Worm (Caenorhabditis elegans) whole organism, L4 larva: ENCODE data around the gene F08G12.11.

Experiments
- F37D6.2 ChIP-seq: sonication (generic microtip); optimal IDR thresholded peaks from 2 replicates; lab custom pipeline; 2016; ENCODE audit warnings: mild to moderate bottlenecking, missing genetic modification characterization, missing compliant biosample characterization
- F49E8.2 ChIP-seq: sonication (generic microtip); optimal IDR thresholded peaks from 2 replicates; lab custom pipeline; 2016; ENCODE audit warnings: missing compliant biosample characterization, mild to moderate bottlenecking, missing genetic modification characterization, borderline replicate concordance
- T26A8.4 ChIP-seq: fragments of 200-800 bp; sonication (Bioruptor generic); IDR thresholded peaks from 2 replicates; pipeline ENCODE4 v1.3.6; 2022; ENCODE audit warnings: missing genetic modification characterization, missing compliant biosample characterization
- Y105C5A.15 ChIP-seq: fragments of 200-800 bp; sonication (Bioruptor generic); IDR thresholded peaks from 2 replicates; pipeline ENCODE4 v1.3.6; 2022; ENCODE audit warnings: missing genetic modification characterization, missing compliant biosample characterization
- aha-1 ChIP-seq: fragments of 150-350 bp; peaks from one replicate; lab custom pipeline; 2014; ENCODE audit warnings: missing biosample characterization, missing genetic modification characterization
- attf-4 ChIP-seq: sonication (generic microtip); optimal IDR thresholded peaks from 3 replicates; lab custom pipeline; 2017; ENCODE audit warnings: missing biosample characterization, missing genetic modification characterization
- ceh-20 ChIP-seq: fragments of 200-800 bp; sonication (Bioruptor generic); IDR thresholded peaks from 2 replicates; pipeline ENCODE4 v1.3.6; 2022; ENCODE audit warnings: missing genetic modification reagents, missing genetic modification characterization, missing compliant biosample characterization
- cey-2 ChIP-seq: sonication (generic microtip); optimal IDR thresholded peaks from 3 replicates; lab custom pipeline; 2017; ENCODE audit warnings: missing genetic modification characterization, mild to moderate bottlenecking, missing compliant biosample characterization, antibody characterized with exemption, borderline replicate concordance; ENCODE audit not compliant: insufficient read depth
- daf-12 ChIP-seq: fragments of 150-350 bp; optimal IDR thresholded peaks from 2 replicates; lab custom pipeline; 2014; ENCODE audit warnings: missing biosample characterization, missing genetic modification reagents, missing genetic modification characterization
- dmd-6 ChIP-seq: fragments of 200-800 bp; sonication (Bioruptor generic); IDR thresholded peaks from 2 replicates; pipeline ENCODE4 v1.3.6; 2022; ENCODE audit warnings: missing genetic modification reagents, missing genetic modification characterization, missing compliant biosample characterization
- dmd-8 ChIP-seq: fragments of 200-800 bp; sonication (Bioruptor generic); IDR thresholded peaks from 2 replicates; pipeline ENCODE4 v1.3.6; 2022; ENCODE audit warnings: missing genetic modification characterization, missing compliant biosample characterization
- duxl-1 ChIP-seq: sonication (generic microtip); optimal IDR thresholded peaks from 2 replicates; lab custom pipeline; 2016; ENCODE audit warnings: mild to moderate bottlenecking, missing genetic modification characterization, moderate library complexity, missing compliant biosample characterization; ENCODE audit not compliant: poor library complexity
- egl-43 ChIP-seq: fragments of 200-800 bp; sonication (Bioruptor generic); IDR thresholded peaks from 2 replicates; pipeline ENCODE4 v1.3.6; 2022; ENCODE audit warnings: missing genetic modification reagents, missing genetic modification characterization, missing compliant biosample characterization
- gei-8 ChIP-seq: fragments of 200-800 bp; sonication (Bioruptor generic); optimal IDR thresholded peaks from 2 replicates; lab custom pipeline; 2018; ENCODE audit warnings: mild to moderate bottlenecking, missing genetic modification characterization, missing compliant biosample characterization
- hif-1 ChIP-seq, 2 experiments: sonication (generic microtip); optimal IDR thresholded peaks; 2 replicates each; lab custom pipeline; 2016 to 2017; ENCODE audit warnings: missing compliant biosample characterization in 2 of 2, missing genetic modification characterization in 2 of 2, missing genetic modification reagents in 2 of 2, missing genotype in 2 of 2, mild to moderate bottlenecking in 1 of 2
- hlh-11 ChIP-seq: fragments of 200-800 bp; sonication (Bioruptor generic); optimal IDR thresholded peaks from 2 replicates; lab custom pipeline; 2018; ENCODE audit warnings: mild to moderate bottlenecking, missing genetic modification characterization, missing compliant biosample characterization
- hmg-1.1 ChIP-seq: fragments of 200-800 bp; sonication (Bioruptor generic); IDR thresholded peaks from 2 replicates; pipeline ENCODE4 v1.3.6; 2022; ENCODE audit warnings: missing genetic modification reagents, missing genetic modification characterization, missing compliant biosample characterization
- lin-13 ChIP-seq: fragments of 150-350 bp; optimal IDR thresholded peaks from 2 replicates; lab custom pipeline; 2014; ENCODE audit warnings: missing biosample characterization, missing genetic modification reagents, missing genetic modification characterization
- lin-15B ChIP-seq: fragments of 150-350 bp; sonication (generic microtip); optimal IDR thresholded peaks from 3 replicates; lab custom pipeline; 2014; ENCODE audit warnings: missing biosample characterization, missing genetic modification characterization
- lin-39 ChIP-seq: fragments of 150-350 bp; optimal IDR thresholded peaks from 2 replicates; lab custom pipeline; 2014; ENCODE audit warnings: missing biosample characterization, missing genetic modification reagents, missing genetic modification characterization
- lsy-2 ChIP-seq, 2 experiments: fragments of 150-350 bp in 1 of 2; sonication (generic microtip) in 1 of 2; optimal IDR thresholded peaks; 2 replicates each; lab custom pipeline; 2014 to 2017; ENCODE audit warnings: missing biosample characterization in 2 of 2, missing genetic modification characterization in 2 of 2
- madf-5 ChIP-seq, 2 experiments: fragments of 200-800 bp; sonication (Bioruptor generic); IDR thresholded peaks; 2 replicates each; pipeline ENCODE4 v1.3.6; 2022; ENCODE audit warnings: missing compliant biosample characterization in 2 of 2, missing genetic modification characterization in 2 of 2
- madf-9 ChIP-seq: fragments of 200-800 bp; sonication (Bioruptor generic); conservative IDR thresholded peaks from 2 replicates; pipeline ENCODE4 v1.3.6; 2022; ENCODE audit warnings: missing genetic modification reagents, missing genetic modification characterization, missing compliant biosample characterization
- mdl-1 ChIP-seq, 2 experiments: fragments of 150-350 bp in 1 of 2; sonication (generic microtip) in 1 of 2; optimal IDR thresholded peaks; 2 replicates each; lab custom pipeline; 2014 to 2017; ENCODE audit warnings: missing biosample characterization in 2 of 2, missing genetic modification characterization in 2 of 2
- mdt-29 ChIP-seq: fragments of 200-800 bp; sonication (Bioruptor generic); IDR thresholded peaks from 2 replicates; pipeline ENCODE4 v1.3.6; 2022; ENCODE audit warnings: missing genetic modification reagents, missing genetic modification characterization, missing compliant biosample characterization
- mxl-3 ChIP-seq: fragments of 200-800 bp; sonication (Bioruptor generic); optimal IDR thresholded peaks from 2 replicates; lab custom pipeline; 2018; ENCODE audit warnings: mild to moderate bottlenecking, missing genetic modification characterization, missing compliant biosample characterization
- nhr-10 ChIP-seq: fragments of 150-350 bp; optimal IDR thresholded peaks from 2 replicates; lab custom pipeline; 2014; ENCODE audit warnings: missing biosample characterization, missing genetic modification characterization
- nhr-102 ChIP-seq: sonication (generic microtip); optimal IDR thresholded peaks from 2 replicates; lab custom pipeline; 2016; ENCODE audit warnings: mild to moderate bottlenecking, missing genetic modification characterization, moderate library complexity, missing compliant biosample characterization
- nhr-237 ChIP-seq: sonication (generic microtip); optimal IDR thresholded peaks from 2 replicates; lab custom pipeline; 2017; ENCODE audit warnings: missing biosample characterization, missing genetic modification characterization
- nhr-25 ChIP-seq: sonication (generic microtip); optimal IDR thresholded peaks from 2 replicates; lab custom pipeline; 2017; ENCODE audit warnings: missing genetic modification characterization, mild to moderate bottlenecking, missing compliant biosample characterization, antibody characterized with exemption, moderate library complexity, borderline replicate concordance; ENCODE audit not compliant: insufficient read depth
- nhr-42 ChIP-seq: fragments of 200-800 bp; sonication (Bioruptor generic); IDR thresholded peaks from 2 replicates; pipeline ENCODE4 v1.3.6; 2022; ENCODE audit warnings: missing genetic modification characterization, missing compliant biosample characterization
- nhr-48 ChIP-seq: sonication (generic microtip); optimal IDR thresholded peaks from 2 replicates; lab custom pipeline; 2016; ENCODE audit warnings: mild to moderate bottlenecking, missing genetic modification characterization, missing compliant biosample characterization
- nhr-6 ChIP-seq: fragments of 150-350 bp; optimal IDR thresholded peaks from 2 replicates; lab custom pipeline; 2014; ENCODE audit warnings: missing biosample characterization, missing genetic modification characterization
- pha-4 ChIP-seq, 2 experiments: fragments of 150-350 bp in 1 of 2; fragments of 200-800 bp in 1 of 2; sonication (Bioruptor generic) in 1 of 2; IDR thresholded peaks in 1 of 2; optimal IDR thresholded peaks in 1 of 2; 2 replicates each; pipeline versions ENCODE4 v1.3.6 to Lab custom; 2014 to 2022; ENCODE audit warnings: missing genetic modification characterization in 2 of 2, missing genetic modification reagents in 2 of 2, missing biosample characterization in 1 of 2, missing compliant biosample characterization in 1 of 2
- php-3 ChIP-seq: fragments of 200-800 bp; sonication (Bioruptor generic); IDR thresholded peaks from 2 replicates; pipeline ENCODE4 v1.3.6; 2022; ENCODE audit warnings: missing genetic modification reagents, missing genetic modification characterization, missing compliant biosample characterization
- pqm-1 ChIP-seq: sonication (generic microtip); optimal IDR thresholded peaks from 2 replicates; lab custom pipeline; 2017; ENCODE audit warnings: missing biosample characterization, missing genetic modification characterization
- sdz-12 ChIP-seq: fragments of 200-800 bp; sonication (Bioruptor generic); optimal IDR thresholded peaks from 2 replicates; lab custom pipeline; 2018; ENCODE audit warnings: mild to moderate bottlenecking, missing genetic modification characterization, missing compliant biosample characterization
- snpc-1.2 ChIP-seq: fragments of 200-800 bp; sonication (Bioruptor generic); IDR thresholded peaks from 2 replicates; pipeline ENCODE4 v1.3.6; 2022; ENCODE audit warnings: missing genetic modification reagents, missing genetic modification characterization, missing compliant biosample characterization
- snpc-4 ChIP-seq: fragments of 150-350 bp; optimal IDR thresholded peaks from 2 replicates; lab custom pipeline; 2014; ENCODE audit warnings: missing biosample characterization, missing genetic modification characterization
- spr-3 ChIP-seq: fragments of 200-800 bp; sonication (Bioruptor generic); optimal IDR thresholded peaks from 2 replicates; lab custom pipeline; 2018; ENCODE audit warnings: mild to moderate bottlenecking, missing genetic modification characterization, missing compliant biosample characterization
- tag-97 ChIP-seq: fragments of 200-800 bp; sonication (Bioruptor generic); IDR thresholded peaks from 2 replicates; pipeline ENCODE4 v1.3.6; 2022; ENCODE audit warnings: missing genetic modification characterization, missing compliant biosample characterization
- tra-1 ChIP-seq: fragments of 200-800 bp; sonication (Bioruptor generic); IDR thresholded peaks from 2 replicates; pipeline ENCODE4 v1.3.6; 2022; ENCODE audit warnings: missing genetic modification reagents, missing genetic modification characterization, missing compliant biosample characterization
- unc-39 ChIP-seq: sonication (generic microtip); optimal IDR thresholded peaks from 2 replicates; lab custom pipeline; 2017; ENCODE audit warnings: missing biosample characterization, missing genetic modification characterization
- unc-62 ChIP-seq, 3 experiments: fragments of 150-350 bp in 1 of 3; sonication (generic microtip); optimal IDR thresholded peaks in 2 of 3; peaks in 1 of 3; 1 replicate in 1 of 3; 2 replicates in 2 of 3; lab custom pipeline; 2014 to 2017; ENCODE audit warnings: missing biosample characterization in 3 of 3, missing genetic modification characterization in 3 of 3, missing genetic modification reagents in 3 of 3, missing genotype in 1 of 3
- vab-7 ChIP-seq: fragments of 200-800 bp; sonication (Bioruptor generic); IDR thresholded peaks from 2 replicates; pipeline ENCODE4 v1.3.6; 2022; ENCODE audit warnings: missing genetic modification reagents, missing genetic modification characterization, missing compliant biosample characterization
- zag-1 ChIP-seq: fragments of 150-350 bp; optimal IDR thresholded peaks from 2 replicates; lab custom pipeline; 2014; ENCODE audit warnings: missing biosample characterization, missing genetic modification characterization
- zfp-3 ChIP-seq: fragments of 200-800 bp; sonication (Bioruptor generic); conservative IDR thresholded peaks from 2 replicates; pipeline ENCODE4 v1.3.6; 2022; ENCODE audit warnings: missing genetic modification reagents, missing genetic modification characterization, missing compliant biosample characterization
- zip-2 ChIP-seq: fragments of 150-350 bp; optimal IDR thresholded peaks from 2 replicates; lab custom pipeline; 2014; ENCODE audit warnings: missing biosample characterization, missing genetic modification characterization

The F08G12.11 gene

ce11 chrX:11299642-11300307 is 15.6 kb downstream of the F08G12.11 start, which contains the start of the genes snrp-40.1 and F08G12.3 (continued):
- TF ChIP-seq hlh-11, result peak; percentile 92
- peak; percentile 57 for TF ChIP-seq F37D6.2 (tag; lab: Kevin White, UChicago)
- TF ChIP-seq T26A8.4 (GFP tag; lab: Robert Waterston, UW), result peak; percentile 51; the same call in 1 of the 2 replicates
- no peak for TF ChIP-seq spr-3
- peak in 1 of 2 experiments; percentile 75 for TF ChIP-seq hif-1 (tag; optimal IDR thresholded peaks at IDR 0.05; lab: Kevin White, UChicago)
- TF ChIP-seq duxl-1 (tag; lab: Kevin White, UChicago), result no peak
- TF ChIP-seq mdl-1 (tag; optimal IDR thresholded peaks at IDR 0.05; lab: Kevin White, UChicago), result peak; percentile 59 to 88
- TF ChIP-seq pha-4 (GFP tag; IDR thresholded peaks at IDR 0.05; lab: Robert Waterston, UW), result no peak
- TF ChIP-seq pha-4 (tag; optimal IDR thresholded peaks at IDR 0.05; lab: Kevin White, UChicago), result no peak
- peak; percentile 86 for TF ChIP-seq nhr-6 (tag; lab: Kevin White, UChicago)
- TF ChIP-seq pqm-1 (tag; lab: Kevin White, UChicago), result peak; percentile 70
- no peak; the same call in 1 of the 2 replicates for TF ChIP-seq snpc-1.2 (GFP tag; lab: Robert Waterston, UW)
- TF ChIP-seq lin-15B (tag; lab: Kevin White, UChicago), result no peak
- peak; percentile 28 for TF ChIP-seq nhr-102
- no peak for TF ChIP-seq attf-4 (tag; lab: Kevin White, UChicago)
- no peak for TF ChIP-seq nhr-10
- no peak for TF ChIP-seq php-3 (GFP tag; lab: Robert Waterston, UW)
- TF ChIP-seq unc-39 (tag; lab: Kevin White, UChicago), result no peak
- peak; percentile 27 for TF ChIP-seq madf-9 (GFP tag; lab: Robert Waterston, UW)
- peak; percentile 28 for TF ChIP-seq lin-13 (GFP tag; lab: Kevin White, UChicago)
- no peak for TF ChIP-seq tag-97
- no peak for TF ChIP-seq nhr-237 (tag; lab: Kevin White, UChicago)
- TF ChIP-seq F49E8.2, result no peak
- TF ChIP-seq dmd-8 (GFP tag; lab: Robert Waterston, UW), result no peak
- peak; percentile 92 for TF ChIP-seq hmg-1.1 (GFP tag; lab: Robert Waterston, UW)
- TF ChIP-seq nhr-42 (GFP tag; lab: Robert Waterston, UW), result no peak
- 0 out of 2 replicates have a peak, but pooled peaks have one; percentile 33 for TF ChIP-seq ceh-20 (GFP tag; lab: Robert Waterston, UW)
- TF ChIP-seq daf-12 (tag; lab: Kevin White, UChicago), result no peak
- peak; percentile 79 for TF ChIP-seq dmd-6 (GFP tag; lab: Robert Waterston, UW)
- no peak for TF ChIP-seq snpc-4 (tag; lab: Kevin White, UChicago)
- TF ChIP-seq tra-1, result peak; percentile 50; the same call in 1 of the 2 replicates
- TF ChIP-seq zfp-3 (GFP tag; lab: Robert Waterston, UW), result no peak
- peak; percentile 71 for TF ChIP-seq nhr-25 (tag; lab: Kevin White, UChicago)
- TF ChIP-seq mxl-3 (GFP tag; lab: Kevin White, UChicago), result peak; percentile 93
- TF ChIP-seq zag-1 (tag; lab: Kevin White, UChicago), result no peak
- peak in 1 of 2 experiments; percentile 81 for TF ChIP-seq unc-62 (GFP tag; optimal IDR thresholded peaks at IDR 0.05 in 1 of 2; lab: Kevin White, UChicago)
- no peak for TF ChIP-seq unc-62 (tag; optimal IDR thresholded peaks at IDR 0.05; lab: Kevin White, UChicago)
- TF ChIP-seq zip-2 (tag; lab: Kevin White, UChicago), result no peak
- TF ChIP-seq lin-39, result no peak
- TF ChIP-seq nhr-48 (tag; lab: Kevin White, UChicago), result peak; percentile 68
- peak; percentile 99 for TF ChIP-seq aha-1 (tag; lab: Kevin White, UChicago)
- peak; percentile 30; the same call in 1 of the 2 replicates for TF ChIP-seq vab-7 (GFP tag; lab: Robert Waterston, UW)
- no peak for TF ChIP-seq cey-2 (tag; lab: Kevin White, UChicago)
- peak; percentile 73 for TF ChIP-seq egl-43 (GFP tag; lab: Robert Waterston, UW)
- no peak for TF ChIP-seq madf-5 (GFP tag; IDR thresholded peaks at IDR 0.05; lab: Robert Waterston, UW)
- no peak for TF ChIP-seq Y105C5A.15 (GFP tag; lab: Robert Waterston, UW)
- peak; percentile 53 to 85 for TF ChIP-seq lsy-2 (tag; optimal IDR thresholded peaks at IDR 0.05; lab: Kevin White, UChicago)
- no peak for TF ChIP-seq sdz-12
- TF ChIP-seq mdt-29 (GFP tag; lab: Robert Waterston, UW), result no peak
- no peak for TF ChIP-seq gei-8 (GFP tag; lab: Kevin White, UChicago)
